Worm (Caenorhabditis elegans): ENCODE measurements around the gene sup-35.

The sup-35 gene

ce11 chrIII:11093489-11093888 lies 25.5 kb downstream of the sup-35 start:
- TF ChIP-seq ztf-23 (GFP tag; IDR thresholded peaks at IDR 0.05) (peak; percentile 77), flt-1 (GFP tag; IDR thresholded peaks at IDR 0.05) (peak; percentile 31; the same call in 1 of the 2 replicates), tab-1 (GFP tag; IDR thresholded peaks at IDR 0.05) (no peak), cog-1 (tag; optimal IDR thresholded peaks at IDR 0.05) (no peak), ref-1 (GFP tag; conservative IDR thresholded peaks at IDR 0.05) (no peak), med-1 (GFP tag; optimal IDR thresholded peaks at IDR 0.05; ENCODE audit: insufficient read depth) (no peak), klf-2 (GFP tag; conservative IDR thresholded peaks at IDR 0.05) (0 out of 2 replicates have a peak, but pooled peaks have one; percentile 63), T22C8.4 (GFP tag; IDR thresholded peaks at IDR 0.05) (no peak)

- TF ChIP-seq ztf-23 (GFP tag; IDR thresholded peaks at IDR 0.05) (peak; percentile 68), cog-1 (tag; optimal IDR thresholded peaks at IDR 0.05) (no peak), tab-1 (GFP tag; IDR thresholded peaks at IDR 0.05) (0 out of 2 replicates have a peak, but pooled peaks have one; percentile 37), klf-2 (GFP tag; conservative IDR thresholded peaks at IDR 0.05) (peak; percentile 72; the same call in 1 of the 2 replicates), flt-1 (GFP tag; IDR thresholded peaks at IDR 0.05) (peak; percentile 65; the same call in 1 of the 2 replicates)
Observed at ce11 chrIII:11091651-11092278, 27.3 kb downstream of the sup-35 start.

ce11 chrIII:11090870-11091386 lies 28.1 kb downstream of the sup-35 start:
- TF ChIP-seq klf-2 (GFP tag; conservative IDR thresholded peaks at IDR 0.05) = no peak
- TF ChIP-seq ztf-23 (GFP tag; IDR thresholded peaks at IDR 0.05) = no peak
- TF ChIP-seq flt-1 (GFP tag; IDR thresholded peaks at IDR 0.05) = no peak
- TF ChIP-seq cog-1 (tag; optimal IDR thresholded peaks at IDR 0.05) = no peak
- no peak for TF ChIP-seq tab-1 (GFP tag; IDR thresholded peaks at IDR 0.05)
- no peak for TF ChIP-seq T22C8.4 (GFP tag; IDR thresholded peaks at IDR 0.05)
- no peak for TF ChIP-seq ref-1 (GFP tag; conservative IDR thresholded peaks at IDR 0.05)
- no peak for TF ChIP-seq med-1 (GFP tag; optimal IDR thresholded peaks at IDR 0.05; ENCODE audit: insufficient read depth)
- no peak for TF ChIP-seq ztf-29 (GFP tag; IDR thresholded peaks at IDR 0.05)

ce11 chrIII:11090112-11090648 lies 28.8 kb downstream of the sup-35 start:
- no peak for TF ChIP-seq med-1 (GFP tag; optimal IDR thresholded peaks at IDR 0.05; ENCODE audit: insufficient read depth)
- peak; percentile 37; the same call in 1 of the 2 replicates for TF ChIP-seq flt-1 (GFP tag; IDR thresholded peaks at IDR 0.05)

ce11 chrIII:11088187-11088586 lies 30.8 kb downstream of the sup-35 start, which contains the start of gene W09D6.5:
W09D6.5 (plus strand) TSS chrIII:11088487.
- TF ChIP-seq med-1 (GFP tag; optimal IDR thresholded peaks at IDR 0.05; ENCODE audit: insufficient read depth) (no peak), tab-1 (GFP tag; IDR thresholded peaks at IDR 0.05) (no peak), klf-2 (GFP tag; conservative IDR thresholded peaks at IDR 0.05) (no peak), cog-1 (tag; optimal IDR thresholded peaks at IDR 0.05) (no peak), T22C8.4 (GFP tag; IDR thresholded peaks at IDR 0.05) (no peak), ztf-23 (GFP tag; IDR thresholded peaks at IDR 0.05) (no peak), ztf-29 (GFP tag; IDR thresholded peaks at IDR 0.05) (no peak), flt-1 (GFP tag; IDR thresholded peaks at IDR 0.05) (no peak), ref-1 (GFP tag; conservative IDR thresholded peaks at IDR 0.05) (no peak)

ce11 chrIII:11087442-11087841 lies 31.6 kb downstream of the sup-35 start:
- TF ChIP-seq ztf-29 (GFP tag; IDR thresholded peaks at IDR 0.05) (no peak), cog-1 (tag; optimal IDR thresholded peaks at IDR 0.05) (no peak), med-1 (GFP tag; optimal IDR thresholded peaks at IDR 0.05; ENCODE audit: insufficient read depth) (no peak)

- TF ChIP-seq klf-2 (GFP tag; conservative IDR thresholded peaks at IDR 0.05) (no peak), ztf-29 (GFP tag; IDR thresholded peaks at IDR 0.05) (no peak), flt-1 (GFP tag; IDR thresholded peaks at IDR 0.05) (no peak), ref-1 (GFP tag; conservative IDR thresholded peaks at IDR 0.05) (no peak), tab-1 (GFP tag; IDR thresholded peaks at IDR 0.05) (no peak), T22C8.4 (GFP tag; IDR thresholded peaks at IDR 0.05) (no peak), cog-1 (tag; optimal IDR thresholded peaks at IDR 0.05) (no peak)
Observed at ce11 chrIII:11083993-11084392, 35.0 kb downstream of the sup-35 start.

- TF ChIP-seq tab-1 (GFP tag; IDR thresholded peaks at IDR 0.05) = no peak
- TF ChIP-seq ztf-29 (GFP tag; IDR thresholded peaks at IDR 0.05) = no peak
- TF ChIP-seq flt-1 (GFP tag; IDR thresholded peaks at IDR 0.05) = no peak
- TF ChIP-seq med-1 (GFP tag; optimal IDR thresholded peaks at IDR 0.05; ENCODE audit: insufficient read depth) = no peak
- TF ChIP-seq ztf-23 (GFP tag; IDR thresholded peaks at IDR 0.05) = no peak
- no peak for TF ChIP-seq cog-1 (tag; optimal IDR thresholded peaks at IDR 0.05)
- TF ChIP-seq T22C8.4 (GFP tag; IDR thresholded peaks at IDR 0.05) = no peak
- no peak for TF ChIP-seq klf-2 (GFP tag; conservative IDR thresholded peaks at IDR 0.05)
- TF ChIP-seq ref-1 (GFP tag; conservative IDR thresholded peaks at IDR 0.05) = no peak
Observed at ce11 chrIII:11082604-11083003, 36.4 kb downstream of the sup-35 start.

ce11 chrIII:11079884-11080283 lies 39.1 kb downstream of the sup-35 start:
- TF ChIP-seq T22C8.4 (GFP tag; IDR thresholded peaks at IDR 0.05) = peak; percentile 80

- no peak for TF ChIP-seq flt-1 (GFP tag; IDR thresholded peaks at IDR 0.05)
- TF ChIP-seq cog-1 (tag; optimal IDR thresholded peaks at IDR 0.05) = no peak
- no peak for TF ChIP-seq tab-1 (GFP tag; IDR thresholded peaks at IDR 0.05)
- no peak for TF ChIP-seq T22C8.4 (GFP tag; IDR thresholded peaks at IDR 0.05)
- no peak for TF ChIP-seq med-1 (GFP tag; optimal IDR thresholded peaks at IDR 0.05; ENCODE audit: insufficient read depth)
- TF ChIP-seq ref-1 (GFP tag; conservative IDR thresholded peaks at IDR 0.05) = no peak
- no peak for TF ChIP-seq ztf-29 (GFP tag; IDR thresholded peaks at IDR 0.05)
- no peak for TF ChIP-seq ztf-23 (GFP tag; IDR thresholded peaks at IDR 0.05)
- TF ChIP-seq klf-2 (GFP tag; conservative IDR thresholded peaks at IDR 0.05) = no peak
Observed at ce11 chrIII:11079445-11079844, 39.6 kb downstream of the sup-35 start, which contains the start of gene W09D6.4. W09D6.4 (plus strand) TSS chrIII:11079745.
